Fruit fly (Drosophila melanogaster) S2 (cell line): ENCODE data around the gene CG10431.
A peak's percentile ranks its signal among the peaks of the same experiment; 100 is the strongest.

Experiments
- CG8478 ChIP-seq: fragments of >200 bp; optimal IDR thresholded peaks from 2 replicates; lab custom pipeline; 2018
- CTCF ChIP-seq, 2 experiments: fragments of >200 bp; optimal IDR thresholded peaks; 2 replicates each; lab custom pipeline; 2018

CG10431 gene

DNA sequence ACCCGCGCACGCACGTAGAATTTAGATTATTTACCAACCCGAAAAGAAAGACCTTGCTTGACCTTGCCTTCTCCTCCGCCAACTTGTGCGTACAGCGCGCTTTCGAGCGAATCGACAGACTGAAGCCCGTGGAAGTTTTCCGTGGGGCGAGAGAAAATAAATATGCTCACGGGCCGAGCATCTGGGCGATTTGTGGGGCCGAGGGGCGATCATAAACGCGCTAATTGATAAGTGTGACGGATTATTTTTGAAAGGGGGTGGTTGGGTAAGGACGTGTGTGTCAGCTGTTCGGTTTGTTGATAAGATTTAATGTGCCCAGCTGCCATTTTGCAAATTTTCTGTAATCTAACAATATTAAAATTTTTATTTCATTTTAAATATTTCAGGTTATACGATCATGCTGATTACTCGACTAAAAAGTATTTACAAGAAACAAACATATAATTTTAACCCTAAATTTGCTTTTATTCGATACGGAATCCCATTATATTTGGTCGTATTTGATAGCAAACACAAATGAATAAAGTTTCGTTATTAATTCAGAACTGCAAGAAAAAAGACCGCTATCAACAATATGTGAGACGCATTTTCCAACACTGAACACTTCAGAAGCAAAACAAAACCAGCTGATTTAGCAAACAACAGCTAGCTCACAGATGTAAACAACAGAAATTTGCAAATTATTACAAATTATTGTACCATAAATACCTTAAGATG, at the start of gene CG10431, which contains the start of gene L2HGDH:
CG10431 (plus strand) TSS at position 648 of the 717 bp plus-strand sequence.
L2HGDH (minus strand) TSS at position 386 of the 717 bp plus-strand sequence.
- TF ChIP-seq CG8478 (lab: Kevin White, UChicago), result no peak
- no peak for TF ChIP-seq CTCF (optimal IDR thresholded peaks at IDR 0.05; lab: Kevin White, UChicago)

DNA sequence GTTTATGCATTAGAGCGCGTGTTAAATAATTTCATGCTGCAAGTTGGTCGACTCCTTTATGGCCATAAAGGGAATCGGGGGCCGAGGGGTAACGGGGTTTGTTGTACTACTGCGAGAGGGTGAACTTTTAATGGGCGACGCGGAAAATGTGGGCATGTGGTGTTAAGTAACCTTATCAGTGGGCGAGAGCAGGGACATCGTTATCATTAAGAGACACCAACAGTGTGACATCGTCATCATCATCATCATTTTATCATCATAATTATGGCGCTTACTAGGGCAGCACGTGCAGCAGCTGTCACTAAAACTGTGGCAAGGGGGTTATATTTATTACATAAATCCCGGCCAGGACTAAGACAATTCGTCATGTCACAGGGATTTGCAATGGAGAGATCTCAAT, 49.1 kb upstream of the CG10431 start:
- no peak for TF ChIP-seq CTCF (optimal IDR thresholded peaks at IDR 0.05; lab: Kevin White, UChicago)
- TF ChIP-seq CG8478 (lab: Kevin White, UChicago), result no peak

DNA sequence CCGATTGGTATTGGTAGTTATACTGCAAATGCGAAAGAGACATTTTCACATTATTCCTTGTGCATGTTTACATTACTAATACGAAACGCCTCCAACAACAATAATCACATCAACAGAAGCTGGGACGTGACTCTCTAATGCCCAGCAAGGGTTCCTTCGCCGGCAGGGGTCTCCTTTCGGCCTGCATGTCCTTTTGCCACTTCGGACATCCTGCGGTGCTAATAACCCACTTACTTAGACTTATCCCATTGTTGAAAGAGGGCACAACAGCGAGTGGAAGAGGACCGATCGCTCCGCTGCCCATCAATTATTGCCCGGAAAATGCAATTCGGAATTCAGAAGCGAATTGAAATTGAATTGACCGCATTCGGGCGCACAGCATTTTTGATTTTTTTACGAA, 48.6 kb upstream of the CG10431 start:
- TF ChIP-seq CTCF (optimal IDR thresholded peaks at IDR 0.05; lab: Kevin White, UChicago), result no peak
- no peak for TF ChIP-seq CG8478 (lab: Kevin White, UChicago)

DNA sequence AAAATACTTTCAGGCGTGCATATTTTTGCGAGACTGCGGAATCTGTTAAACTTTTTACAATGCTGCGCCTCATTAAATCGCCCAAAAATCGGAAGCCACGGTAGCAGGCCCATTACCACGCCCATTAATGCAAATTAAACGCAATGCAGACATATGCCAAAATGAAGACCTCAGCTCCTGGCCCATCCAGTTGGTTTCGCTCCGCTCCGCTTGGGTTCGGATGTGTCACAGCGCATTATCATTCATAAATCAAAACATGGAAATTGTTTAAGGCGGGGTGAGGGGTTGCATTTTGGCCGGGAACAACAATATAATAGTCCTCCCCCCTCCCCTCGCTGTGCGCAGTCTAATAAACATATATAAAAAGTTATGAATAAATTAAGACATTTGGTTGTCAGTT, 46.6 kb upstream of the CG10431 start:
- TF ChIP-seq CTCF (optimal IDR thresholded peaks at IDR 0.05; lab: Kevin White, UChicago), result no peak
- no peak for TF ChIP-seq CG8478 (lab: Kevin White, UChicago)

DNA sequence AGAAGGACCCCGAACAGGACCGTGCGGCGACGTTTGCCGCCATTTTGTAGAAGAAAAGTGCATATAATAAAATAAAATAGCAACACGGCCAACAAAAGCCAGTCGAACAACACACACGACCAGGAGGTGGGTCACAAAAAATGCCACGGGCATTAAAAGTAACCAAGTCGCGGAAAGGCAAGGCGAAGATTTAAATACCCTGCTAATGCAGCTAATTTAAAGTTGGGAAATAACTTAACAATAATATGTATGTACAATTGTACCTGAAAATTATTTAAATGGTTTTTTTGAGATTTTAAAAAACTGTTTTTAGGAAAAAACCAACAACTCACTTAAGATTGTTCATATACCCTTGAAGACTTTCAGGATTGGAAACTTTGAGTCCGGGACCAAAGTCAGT, 44.9 kb upstream of the CG10431 start:
- TF ChIP-seq CG8478 (lab: Kevin White, UChicago) (no peak), CTCF (optimal IDR thresholded peaks at IDR 0.05; lab: Kevin White, UChicago) (no peak)

DNA sequence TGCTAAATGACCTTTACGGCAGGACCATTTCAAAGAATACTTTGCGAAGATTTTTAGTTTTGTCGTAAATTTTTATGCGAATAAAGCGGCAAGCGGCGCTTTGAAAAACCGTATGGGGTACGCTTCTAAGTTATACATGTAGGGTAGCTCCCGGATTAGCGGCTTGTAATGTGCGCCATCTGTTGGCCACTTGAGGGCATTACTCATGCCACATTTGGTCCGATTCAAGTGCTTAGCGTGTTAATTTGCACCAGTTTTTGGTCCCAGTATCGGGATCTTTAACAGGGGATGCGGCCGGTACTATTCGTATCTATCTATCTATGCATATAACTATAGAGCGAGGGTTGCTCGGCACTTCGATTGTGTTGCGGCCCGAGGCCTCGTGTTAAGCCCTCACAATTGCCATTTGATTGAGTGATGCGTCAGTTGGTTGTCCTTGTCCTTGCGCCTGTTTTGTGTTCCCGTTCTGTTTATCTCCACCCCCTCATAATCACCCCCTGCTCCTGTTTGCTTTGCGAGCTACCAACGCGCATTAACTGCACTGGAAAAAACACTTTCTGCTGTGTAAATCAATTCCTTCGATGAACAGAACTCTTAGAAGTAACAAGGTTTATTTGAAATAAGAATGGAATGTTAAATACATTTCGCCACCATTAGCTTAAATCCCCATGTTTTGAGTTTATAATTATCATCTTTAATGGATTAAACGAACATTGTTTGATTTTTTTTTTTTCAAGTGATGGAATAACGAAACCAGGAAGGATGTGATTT, 44.0 kb upstream of the CG10431 start:
- TF ChIP-seq CG8478 (lab: Kevin White, UChicago) (no peak), CTCF (optimal IDR thresholded peaks at IDR 0.05; lab: Kevin White, UChicago) (peak; percentile 81 to 82)

DNA sequence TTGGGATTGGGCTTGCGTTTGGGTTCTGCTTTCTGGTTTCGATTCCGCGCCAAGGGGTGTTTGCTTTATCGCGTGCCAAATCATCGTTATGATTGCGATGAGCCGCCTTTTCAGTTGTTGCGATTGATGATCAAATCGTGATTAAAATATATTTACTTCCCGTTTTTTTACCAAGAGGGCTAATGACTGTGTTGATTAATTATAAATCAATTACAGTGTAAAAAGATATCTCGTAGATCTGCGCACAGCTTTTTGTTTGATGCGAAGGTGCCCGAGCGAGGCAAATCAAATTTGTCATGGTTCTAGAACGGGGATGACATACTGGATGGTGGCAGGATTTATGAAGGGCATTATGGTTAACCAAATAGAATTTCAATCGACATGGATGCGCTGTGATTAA, 40.6 kb upstream of the CG10431 start:
- TF ChIP-seq CTCF (optimal IDR thresholded peaks at IDR 0.05; lab: Kevin White, UChicago), result no peak
- no peak for TF ChIP-seq CG8478 (lab: Kevin White, UChicago)

DNA sequence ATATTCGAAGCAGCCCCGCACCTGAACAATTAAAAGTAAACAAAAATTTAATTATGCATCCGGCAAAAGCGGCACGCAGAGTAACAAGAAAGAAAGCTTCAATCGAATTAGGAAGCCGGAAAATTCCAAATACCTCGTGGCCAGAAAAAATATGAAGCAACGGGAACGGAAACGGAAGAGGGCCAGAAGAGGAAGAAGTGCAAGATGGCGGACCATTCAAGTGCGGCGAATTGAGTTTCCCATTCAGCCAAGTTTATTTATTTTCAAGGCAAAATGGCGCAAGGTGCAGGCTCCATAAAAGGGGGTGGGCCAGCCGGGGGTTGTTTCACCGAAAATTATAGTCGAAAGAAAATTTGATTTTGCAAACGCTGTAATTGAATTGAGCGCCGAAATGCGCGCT, 39.9 kb upstream of the CG10431 start:
- no peak for TF ChIP-seq CTCF (optimal IDR thresholded peaks at IDR 0.05; lab: Kevin White, UChicago)
- no peak for TF ChIP-seq CG8478 (lab: Kevin White, UChicago)

DNA sequence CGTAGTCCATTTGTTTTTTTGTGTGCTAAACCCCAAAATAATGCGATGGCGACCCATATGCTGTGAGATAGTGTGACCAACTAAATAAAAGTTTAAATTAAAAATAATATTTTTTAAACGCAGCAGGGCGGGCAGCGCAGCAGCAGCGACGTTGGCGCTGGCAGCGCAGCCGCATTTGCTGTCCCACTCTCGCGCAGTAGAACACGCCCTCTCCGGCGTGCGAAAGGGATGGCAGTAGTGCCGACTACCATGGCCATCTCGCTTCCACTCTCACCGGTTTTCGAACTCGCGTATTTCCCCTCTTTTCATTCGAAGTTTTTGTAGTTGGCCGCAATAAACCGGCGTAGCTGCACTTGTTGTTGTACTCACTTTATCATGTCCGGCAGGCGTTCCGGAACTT, 38.5 kb upstream of the CG10431 start:
- TF ChIP-seq CG8478 (lab: Kevin White, UChicago) (no peak), CTCF (optimal IDR thresholded peaks at IDR 0.05; lab: Kevin White, UChicago) (peak; percentile 60 to 61)

DNA sequence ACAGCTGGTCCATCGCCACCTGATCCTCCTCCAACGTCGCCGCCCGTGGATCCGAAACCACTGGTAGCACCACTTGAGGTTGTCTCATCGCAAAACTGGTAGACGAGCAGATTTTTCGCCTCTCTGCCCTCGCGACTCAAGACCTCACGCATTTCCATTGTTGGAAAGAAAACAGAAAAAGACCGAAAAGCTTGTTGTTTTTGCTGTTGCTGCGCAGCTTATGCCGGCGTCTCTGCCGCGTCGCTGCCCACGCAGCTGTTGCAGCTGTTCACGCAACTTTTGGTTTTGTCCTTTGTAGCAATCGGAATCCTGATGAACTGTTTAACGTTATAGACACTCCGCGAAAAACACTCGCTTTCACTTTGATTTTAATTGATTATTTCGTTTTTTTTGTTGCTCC, 31.2 kb upstream of the CG10431 start:
- no peak for TF ChIP-seq CTCF (optimal IDR thresholded peaks at IDR 0.05; lab: Kevin White, UChicago)
- no peak for TF ChIP-seq CG8478 (lab: Kevin White, UChicago)

DNA sequence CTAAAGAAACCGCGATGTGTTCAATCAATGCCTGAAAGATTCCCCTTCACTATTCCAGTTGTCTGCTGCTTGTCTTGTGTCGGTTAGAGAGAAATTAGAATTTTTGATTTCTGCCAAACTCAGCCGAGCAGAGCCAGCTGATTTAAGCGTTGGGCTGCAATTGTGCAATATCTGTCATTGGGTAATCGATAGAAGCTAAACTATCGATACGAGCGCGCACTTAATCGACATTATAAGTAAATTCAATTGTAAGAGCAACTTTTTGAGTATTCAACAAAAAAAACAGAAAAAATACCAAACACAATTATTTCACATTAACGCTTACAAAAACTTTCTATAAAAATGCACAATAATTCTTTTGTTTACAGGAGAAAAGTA, 30.7 kb upstream of the CG10431 start, which contains the start of gene ssp3:
ssp3 (minus strand) TSS at position 164 of the 378 bp plus-strand sequence.
- TF ChIP-seq CTCF (optimal IDR thresholded peaks at IDR 0.05; lab: Kevin White, UChicago) (no peak), CG8478 (lab: Kevin White, UChicago) (no peak)

DNA sequence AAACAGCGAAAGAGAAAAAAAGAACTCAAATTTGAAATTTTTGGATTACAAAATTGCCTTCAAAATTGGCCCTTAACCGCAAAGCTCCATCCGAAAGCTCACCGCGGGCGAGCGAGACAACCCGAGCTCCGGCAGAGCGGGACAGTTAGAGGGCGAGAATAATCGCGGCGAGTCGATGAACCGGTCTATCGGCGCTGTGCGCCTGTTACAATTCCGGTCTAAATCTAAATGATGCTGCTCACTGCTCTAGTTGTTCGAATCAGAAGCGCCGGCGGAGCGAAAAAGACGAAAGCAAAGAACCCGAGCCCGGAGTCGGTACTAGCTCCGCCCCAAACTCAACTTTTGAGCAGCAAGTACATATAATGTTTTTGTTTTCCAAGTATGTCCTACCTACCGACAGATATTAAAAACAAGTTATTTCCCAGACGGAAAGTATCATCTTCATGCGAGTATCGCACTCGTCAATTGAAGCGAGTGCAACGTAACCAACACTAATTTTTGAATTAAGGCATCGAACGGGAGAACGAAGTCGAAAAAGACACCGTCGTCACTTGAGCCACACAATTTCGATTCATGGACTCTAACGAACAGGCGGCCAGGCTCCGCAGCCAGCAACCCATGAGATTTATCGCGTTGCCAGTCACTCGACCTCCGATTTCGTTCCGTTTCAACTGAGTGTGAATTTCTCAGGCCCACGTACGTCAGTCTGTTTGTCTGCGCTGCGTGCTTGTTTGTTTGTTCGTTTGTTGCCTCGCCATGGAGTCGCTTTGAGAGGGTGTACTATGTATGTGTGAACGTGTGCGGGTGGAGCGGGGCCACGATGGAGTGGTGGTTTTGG, 30.1 kb upstream of the CG10431 start:
- TF ChIP-seq CTCF (optimal IDR thresholded peaks at IDR 0.05; lab: Kevin White, UChicago) (no peak), CG8478 (lab: Kevin White, UChicago) (no peak)

DNA sequence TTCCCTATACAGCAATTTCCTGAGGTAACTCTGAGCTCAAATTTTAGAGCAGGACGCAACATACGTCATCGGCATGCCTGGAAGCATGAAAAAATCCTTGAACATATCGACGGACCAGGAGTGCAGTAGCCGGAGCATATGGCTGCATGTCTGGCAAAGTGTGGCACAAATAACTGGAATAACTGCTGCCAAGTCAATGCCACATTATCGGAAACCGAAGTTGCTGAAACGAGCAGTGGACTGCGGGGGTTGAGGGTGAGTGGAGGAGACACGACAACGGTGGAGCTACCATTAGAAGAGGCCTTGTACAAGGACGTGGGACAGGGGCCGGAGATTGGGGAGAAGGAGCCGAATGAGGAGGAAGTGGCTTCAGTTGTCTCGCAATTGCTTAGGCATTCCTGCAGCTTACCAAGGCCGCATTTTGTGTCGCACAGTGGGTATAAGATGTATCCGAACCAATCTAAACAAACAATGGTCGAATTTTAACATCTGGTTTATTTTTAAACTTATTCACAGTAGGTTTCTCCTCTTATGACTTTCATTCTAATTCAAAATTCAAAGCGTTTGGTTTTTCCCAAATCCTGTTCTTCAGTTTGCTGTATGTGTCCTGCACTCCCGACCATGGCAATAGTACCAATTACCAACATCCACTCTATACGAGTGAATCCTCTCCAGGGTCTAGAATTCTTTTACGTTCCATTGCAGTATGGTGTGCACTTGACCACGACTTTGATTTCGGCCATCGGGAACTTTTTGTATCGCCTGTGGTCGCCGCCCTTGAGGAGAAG, 28.6 kb upstream of the CG10431 start, which contains the start of gene CG46304:
CG46304 (plus strand) TSS at position 541 of the 788 bp plus-strand sequence.
- TF ChIP-seq CTCF (optimal IDR thresholded peaks at IDR 0.05; lab: Kevin White, UChicago) (no peak), CG8478 (lab: Kevin White, UChicago) (no peak)
